Fruit fly (Drosophila melanogaster): ENCODE measurements around the gene CG31816.

DNA sequence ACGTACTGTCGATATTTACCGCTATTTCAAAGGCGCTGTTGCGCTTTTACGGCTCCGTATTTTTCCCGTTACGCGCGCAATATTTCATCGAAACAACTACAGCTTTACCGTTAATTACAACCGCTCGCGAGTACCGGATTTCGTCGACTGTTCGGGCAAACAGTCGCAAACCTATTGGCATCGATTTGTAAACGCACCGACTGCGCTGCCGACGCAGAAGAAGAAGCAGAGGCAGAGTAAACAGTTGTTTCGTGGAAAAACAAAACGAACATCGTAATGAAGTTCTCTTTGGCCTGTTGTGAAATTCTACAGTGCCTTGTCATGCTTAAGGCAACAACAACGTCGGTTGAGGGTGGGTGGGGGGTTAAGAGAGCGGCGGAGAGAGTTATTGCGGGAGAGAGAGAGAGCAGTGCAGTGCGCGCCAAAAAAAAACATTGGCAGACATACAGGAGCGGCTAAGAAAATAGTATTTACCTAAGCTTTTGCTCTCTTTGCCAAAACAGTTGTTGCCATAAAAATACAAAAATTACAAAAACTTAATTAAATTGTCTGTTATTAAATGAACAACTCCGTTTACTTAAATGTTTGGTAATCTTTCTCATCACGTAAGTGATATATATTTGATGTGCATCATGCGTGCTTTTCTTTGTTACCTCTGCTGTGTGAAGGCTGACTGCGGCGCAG is 9.5 kb upstream of the CG31816 start, which contains the start of gene CG5953:
- TF ChIP-seq Pif1B (GFP tag; optimal IDR thresholded peaks at IDR 0.05) (peak; percentile 94), EcR (GFP tag; optimal IDR thresholded peaks at IDR 0.05) (peak; percentile 47), fd96Ca (GFP tag; IDR thresholded peaks at IDR 0.05) (peak; percentile 95), Ets98B (GFP tag; IDR thresholded peaks at IDR 0.05) (peak; percentile 98), CG17806 (tag; optimal IDR thresholded peaks at IDR 0.05) (peak; percentile 98)
